Fruit fly (Drosophila melanogaster): ENCODE measurements around the gene nSMase.

The nSMase gene

DNA sequence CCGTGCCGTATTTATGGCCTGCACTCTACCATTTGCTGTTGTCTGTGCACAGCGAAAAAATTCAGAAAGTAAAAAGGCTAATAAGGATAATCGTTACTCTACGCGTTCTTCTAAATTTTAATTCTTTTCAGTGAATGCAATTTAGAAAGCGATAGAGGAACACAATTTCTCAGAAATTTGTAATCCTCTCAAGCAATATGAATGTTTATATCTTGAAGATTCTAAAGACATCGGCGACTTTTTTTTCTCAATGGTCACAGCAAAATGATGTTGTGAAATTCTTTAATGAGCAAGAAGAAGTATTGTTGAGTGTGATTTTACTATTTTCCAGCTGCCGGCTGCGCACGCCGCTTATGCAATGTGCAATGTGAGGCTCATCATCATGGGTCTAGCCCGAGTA is 33.9 kb downstream of the nSMase start:
- no peak for TF ChIP-seq dmrt93B (GFP tag; optimal IDR thresholded peaks at IDR 0.05)
- no peak for TF ChIP-seq lola (GFP tag; optimal IDR thresholded peaks at IDR 0.05)
- no peak for TF ChIP-seq h (GFP tag; optimal IDR thresholded peaks at IDR 0.05)
- TF ChIP-seq woc (GFP tag; optimal IDR thresholded peaks at IDR 0.05): no peak
- no peak for TF ChIP-seq tai (GFP tag; optimal IDR thresholded peaks at IDR 0.05)
- TF ChIP-seq Vsx2 (GFP tag; optimal IDR thresholded peaks at IDR 0.05; ENCODE audit: partially characterized antibody): no peak
- TF ChIP-seq usp (GFP tag; optimal IDR thresholded peaks at IDR 0.05): no peak
- no peak for TF ChIP-seq jim (GFP tag; optimal IDR thresholded peaks at IDR 0.05)
- TF ChIP-seq Hr78 (GFP tag; optimal IDR thresholded peaks at IDR 0.05): no peak
- no peak for TF ChIP-seq Myc (optimal IDR thresholded peaks at IDR 0.05)
- TF ChIP-seq rgr (GFP tag; optimal IDR thresholded peaks at IDR 0.05): no peak
- TF ChIP-seq Hr83 (GFP tag; optimal IDR thresholded peaks at IDR 0.05; ENCODE audit: poor library complexity, severe bottlenecking): no peak
- TF ChIP-seq br (GFP tag; optimal IDR thresholded peaks at IDR 0.05): no peak

DNA sequence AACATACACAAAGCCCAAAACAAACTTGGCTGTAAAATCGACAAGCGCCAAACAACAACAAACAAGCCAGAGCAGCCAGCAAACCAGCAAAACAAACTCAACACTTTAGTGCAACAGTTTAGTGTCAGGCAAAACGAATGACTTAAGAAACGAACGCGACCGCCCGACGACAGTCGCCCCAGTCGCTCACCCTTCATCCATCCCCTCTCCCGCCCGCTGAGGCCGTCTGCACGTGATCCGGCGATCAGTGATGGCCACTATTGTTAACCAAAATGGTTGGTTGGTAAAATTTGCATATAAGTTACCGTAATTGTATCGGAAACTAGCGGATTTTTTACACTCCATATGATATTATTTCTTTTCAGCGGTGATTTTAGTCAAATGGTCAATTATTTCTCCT is 34.7 kb downstream of the nSMase start:
- no peak for TF ChIP-seq Hr78 (GFP tag; optimal IDR thresholded peaks at IDR 0.05)
- TF ChIP-seq Dfd (GFP tag; optimal IDR thresholded peaks at IDR 0.05): no peak
- no peak for TF ChIP-seq OdsH (GFP tag; optimal IDR thresholded peaks at IDR 0.05)
- peak; percentile 59 for TF ChIP-seq Vsx2 (GFP tag; optimal IDR thresholded peaks at IDR 0.05; ENCODE audit: partially characterized antibody)
- no peak for TF ChIP-seq lola (GFP tag; optimal IDR thresholded peaks at IDR 0.05)
- TF ChIP-seq Myc (optimal IDR thresholded peaks at IDR 0.05): no peak
- TF ChIP-seq Hnf4 (GFP tag; optimal IDR thresholded peaks at IDR 0.05): no peak
- TF ChIP-seq sv (GFP tag; optimal IDR thresholded peaks at IDR 0.05): no peak
- TF ChIP-seq woc (GFP tag; optimal IDR thresholded peaks at IDR 0.05): peak; percentile 62
- TF ChIP-seq brk (GFP tag; optimal IDR thresholded peaks at IDR 0.05): no peak
- TF ChIP-seq Abd-B (GFP tag; optimal IDR thresholded peaks at IDR 0.05): no peak
- no peak for TF ChIP-seq tai (GFP tag; optimal IDR thresholded peaks at IDR 0.05)
- TF ChIP-seq usp (GFP tag; optimal IDR thresholded peaks at IDR 0.05): no peak
- peak; percentile 55 for TF ChIP-seq Dif (GFP tag; optimal IDR thresholded peaks at IDR 0.05; ENCODE audit: partially characterized antibody)
- no peak for TF ChIP-seq h (GFP tag; optimal IDR thresholded peaks at IDR 0.05)
- TF ChIP-seq dl (GFP tag; optimal IDR thresholded peaks at IDR 0.05; ENCODE audit: insufficient read depth in 1 of 2, partially characterized antibody in 2 of 2): peak in 1 of 2 experiments; percentile 25
- no peak for TF ChIP-seq rgr (GFP tag; optimal IDR thresholded peaks at IDR 0.05)
- no peak for TF ChIP-seq HLH106 (tag; optimal IDR thresholded peaks at IDR 0.05)

DNA sequence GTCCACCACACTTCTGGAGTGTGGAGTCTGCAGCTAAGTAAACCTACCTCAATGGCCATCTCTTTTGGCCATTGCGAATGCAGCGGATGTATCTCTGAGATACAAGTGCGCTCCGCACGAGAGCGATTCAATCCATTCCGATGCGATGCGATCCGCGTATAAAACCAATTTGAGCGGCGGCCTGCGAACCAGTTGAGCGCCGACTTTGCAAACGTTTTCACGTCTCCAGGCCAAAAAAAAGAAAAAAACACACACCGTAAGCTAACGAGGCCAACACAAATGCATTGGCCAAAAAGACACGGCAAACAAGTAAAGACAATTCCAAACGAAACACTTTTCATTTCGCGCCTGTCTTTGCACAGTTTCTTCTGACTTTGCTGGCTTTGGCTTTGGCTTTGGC is 38.7 kb downstream of the nSMase start, which contains the start of gene ckd:
Gene ckd (plus strand): TSS at position 189 of the 400 bp plus-strand sequence.
- peak; percentile 5 for TF ChIP-seq CrebA (GFP tag; optimal IDR thresholded peaks at IDR 0.05; ENCODE audit: borderline replicate concordance)
- TF ChIP-seq brk (GFP tag; optimal IDR thresholded peaks at IDR 0.05): no peak
- TF ChIP-seq dl (GFP tag; optimal IDR thresholded peaks at IDR 0.05; ENCODE audit: insufficient read depth in 1 of 2, partially characterized antibody in 2 of 2): peak; percentile 59 to 66
- TF ChIP-seq Hr78 (GFP tag; optimal IDR thresholded peaks at IDR 0.05): no peak
- TF ChIP-seq usp (GFP tag; optimal IDR thresholded peaks at IDR 0.05): no peak
- TF ChIP-seq fru (GFP tag; optimal IDR thresholded peaks at IDR 0.05): peak; percentile 1
- no peak for TF ChIP-seq Abd-B (GFP tag; optimal IDR thresholded peaks at IDR 0.05)
- TF ChIP-seq Sp1 (GFP tag; optimal IDR thresholded peaks at IDR 0.05): peak; percentile 14
- no peak for TF ChIP-seq CG9705 (GFP tag; optimal IDR thresholded peaks at IDR 0.05)
- TF ChIP-seq Vsx2 (GFP tag; optimal IDR thresholded peaks at IDR 0.05; ENCODE audit: partially characterized antibody): peak; percentile 38
- TF ChIP-seq Hr83 (GFP tag; optimal IDR thresholded peaks at IDR 0.05; ENCODE audit: poor library complexity, severe bottlenecking): no peak
- no peak for TF ChIP-seq Mio (GFP tag; optimal IDR thresholded peaks at IDR 0.05)
- peak; percentile 32 for TF ChIP-seq OdsH (GFP tag; optimal IDR thresholded peaks at IDR 0.05)
- no peak for TF ChIP-seq pan (optimal IDR thresholded peaks at IDR 0.05)
- TF ChIP-seq Dif (GFP tag; optimal IDR thresholded peaks at IDR 0.05; ENCODE audit: partially characterized antibody): peak; percentile 71

DNA sequence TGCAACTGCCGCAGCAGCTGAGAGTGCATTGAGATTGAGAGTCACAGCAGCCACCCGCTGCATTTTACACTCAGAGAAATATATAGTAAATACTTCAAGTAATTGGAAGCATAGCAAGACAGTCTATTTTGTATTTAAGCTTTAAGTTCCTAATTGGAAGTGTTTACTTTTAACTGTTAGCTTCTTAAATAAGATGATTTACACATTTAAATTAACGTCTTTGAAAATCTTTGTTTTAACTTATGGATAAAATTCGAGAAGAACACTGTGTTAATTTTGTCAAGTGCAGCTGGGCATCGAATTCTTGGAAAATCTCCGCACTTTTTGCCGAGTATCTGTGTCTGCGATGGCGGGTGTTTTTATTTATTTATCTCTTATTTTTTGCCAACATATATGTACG is 40.7 kb downstream of the nSMase start:
- peak; percentile 68 for TF ChIP-seq ey (GFP tag; optimal IDR thresholded peaks at IDR 0.05)
- peak; percentile 51 for TF ChIP-seq psq (GFP tag; optimal IDR thresholded peaks at IDR 0.05)
- TF ChIP-seq brk (GFP tag; optimal IDR thresholded peaks at IDR 0.05): no peak
- TF ChIP-seq h (GFP tag; optimal IDR thresholded peaks at IDR 0.05): peak; percentile 81
- no peak for TF ChIP-seq Abd-B (GFP tag; optimal IDR thresholded peaks at IDR 0.05)
- TF ChIP-seq foxo (GFP tag; optimal IDR thresholded peaks at IDR 0.05): peak in 1 of 2 experiments; percentile 75
- no peak for TF ChIP-seq dsf (GFP tag; optimal IDR thresholded peaks at IDR 0.05; ENCODE audit: borderline replicate concordance)
- TF ChIP-seq HLH106 (tag; optimal IDR thresholded peaks at IDR 0.05): peak; percentile 81
- no peak for TF ChIP-seq usp (GFP tag; optimal IDR thresholded peaks at IDR 0.05)
- TF ChIP-seq Sp1 (GFP tag; optimal IDR thresholded peaks at IDR 0.05): peak; percentile 67
- TF ChIP-seq woc (GFP tag; optimal IDR thresholded peaks at IDR 0.05): peak; percentile 30
- TF ChIP-seq CG9705 (GFP tag; optimal IDR thresholded peaks at IDR 0.05): peak; percentile 21
- peak; percentile 57 for TF ChIP-seq Hnf4 (GFP tag; optimal IDR thresholded peaks at IDR 0.05)
- TF ChIP-seq sv (GFP tag; optimal IDR thresholded peaks at IDR 0.05): no peak
- peak; percentile 67 for TF ChIP-seq OdsH (GFP tag; optimal IDR thresholded peaks at IDR 0.05)
- TF ChIP-seq fru (GFP tag; optimal IDR thresholded peaks at IDR 0.05): peak; percentile 56
- no peak for TF ChIP-seq pan (optimal IDR thresholded peaks at IDR 0.05)
- TF ChIP-seq Hr83 (GFP tag; optimal IDR thresholded peaks at IDR 0.05; ENCODE audit: poor library complexity, severe bottlenecking): no peak
- TF ChIP-seq br (GFP tag; optimal IDR thresholded peaks at IDR 0.05): peak; percentile 71
- peak; percentile 15 for TF ChIP-seq sage (GFP tag; optimal IDR thresholded peaks at IDR 0.05)
- no peak for TF ChIP-seq tai (GFP tag; optimal IDR thresholded peaks at IDR 0.05)
- peak; percentile 8 for TF ChIP-seq CG32264 (GFP tag; optimal IDR thresholded peaks at IDR 0.05)
- TF ChIP-seq dmrt93B (GFP tag; optimal IDR thresholded peaks at IDR 0.05): peak; percentile 24
- TF ChIP-seq rgr (GFP tag; optimal IDR thresholded peaks at IDR 0.05): peak; percentile 65
